Worm (Caenorhabditis elegans): Measurements from ENCODE around the gene F43C11.11.

DNA sequence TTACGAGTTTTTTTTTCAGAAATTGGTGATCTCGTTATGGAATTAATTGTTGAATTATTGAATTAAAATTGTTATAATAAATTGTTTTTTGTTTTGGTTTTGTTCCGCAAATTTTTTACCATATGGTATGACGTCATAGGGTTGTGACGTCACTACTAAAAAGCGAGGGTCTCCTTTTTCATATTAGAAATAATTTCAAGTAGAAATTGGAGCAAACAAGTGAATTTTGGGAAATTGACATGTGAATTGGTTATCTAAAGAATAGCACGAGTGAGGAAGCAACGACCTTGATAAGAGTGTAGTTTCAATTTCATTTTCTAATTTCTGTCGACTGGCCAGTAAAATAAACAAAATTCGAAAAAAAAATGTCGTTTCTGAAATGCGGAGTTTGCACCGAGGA, 28.0 kb downstream of the F43C11.11 start, which contains the start of gene F43C11.7:
- TF ChIP-seq dao-5 (tag; optimal IDR thresholded peaks at IDR 0.05) (no peak), him-1 (tag; optimal IDR thresholded peaks at IDR 0.05) (no peak), W03F9.2 (tag; optimal IDR thresholded peaks at IDR 0.05) (no peak)
